Worm (Caenorhabditis elegans) whole organism, L4 larva: ENCODE results near the gene gcy-33.
A peak's percentile ranks its signal among the peaks of the same experiment; 100 is the strongest.

Source experiments
- ceh-44 ChIP-seq: fragments of 200-800 bp; sonication (Bioruptor generic); IDR thresholded peaks from 2 replicates; pipeline ENCODE4 v1.3.6; 2022; ENCODE audit warnings: missing genetic modification reagents, missing genetic modification characterization, missing compliant biosample characterization
- daf-12 ChIP-seq: fragments of 150-350 bp; optimal IDR thresholded peaks from 2 replicates; lab custom pipeline; 2014; ENCODE audit warnings: missing biosample characterization, missing genetic modification reagents, missing genetic modification characterization
- lin-13 ChIP-seq: fragments of 150-350 bp; optimal IDR thresholded peaks from 2 replicates; lab custom pipeline; 2014; ENCODE audit warnings: missing biosample characterization, missing genetic modification reagents, missing genetic modification characterization
- nhr-237 ChIP-seq: sonication (generic microtip); optimal IDR thresholded peaks from 2 replicates; lab custom pipeline; 2017; ENCODE audit warnings: missing biosample characterization, missing genetic modification characterization
- skn-1 ChIP-seq: fragments of 150-350 bp; optimal IDR thresholded peaks from 2 replicates; lab custom pipeline; 2014; ENCODE audit warnings: missing biosample characterization, missing genetic modification characterization

DNA sequence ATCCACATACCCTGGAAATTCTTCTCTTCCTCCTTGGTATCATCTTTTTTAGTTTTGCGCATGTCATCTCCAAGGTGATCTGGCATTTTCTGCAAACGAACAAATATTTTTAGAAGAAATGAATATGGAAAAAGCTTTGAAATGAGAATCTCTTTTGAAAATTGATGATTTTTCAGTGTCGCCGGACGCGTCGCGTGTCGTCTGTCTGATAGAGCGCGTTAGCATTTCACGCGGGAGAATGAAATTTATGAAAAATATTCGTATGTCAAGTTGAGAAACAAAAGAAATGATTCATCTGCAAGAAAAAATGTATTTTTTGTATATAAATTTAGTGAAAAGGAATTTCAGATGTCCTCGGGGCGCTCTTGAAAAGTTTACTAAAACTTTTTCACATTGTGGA is 19.3 kb downstream of the gcy-33 start, which contains the start of gene rpt-1:
- TF ChIP-seq lin-13 (GFP tag; lab: Kevin White, UChicago) (peak; percentile 57), nhr-237 (tag; lab: Kevin White, UChicago) (no peak), daf-12 (tag; lab: Kevin White, UChicago) (no peak), ceh-44 (GFP tag; lab: Robert Waterston, UW) (no peak), skn-1 (tag; lab: Kevin White, UChicago) (no peak)
